Worm (Caenorhabditis elegans): ENCODE results near the gene F21D5.7.

The F21D5.7 gene

DNA sequence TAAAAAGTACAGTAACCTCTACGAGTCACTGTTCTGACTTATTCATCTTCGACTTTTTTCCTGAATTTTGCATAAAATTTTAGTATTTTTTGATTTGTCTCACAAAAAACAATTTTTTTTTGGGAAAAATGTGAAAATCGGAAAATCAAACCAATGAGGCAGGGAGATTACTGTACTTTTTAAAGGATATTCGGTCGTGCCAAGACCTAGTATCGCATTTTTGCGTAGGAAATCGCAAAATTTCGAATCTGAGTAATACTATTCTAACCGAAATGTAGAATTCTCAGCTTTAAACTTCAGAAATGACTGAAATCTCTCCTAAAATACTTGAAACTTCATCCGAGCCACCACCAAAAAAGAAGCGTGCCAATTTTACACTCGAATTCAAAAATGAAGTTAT, 5.7 kb downstream of the F21D5.7 start, which contains the start of gene F21D5.4:
Gene F21D5.4 (plus strand): TSS at position 301 of the 400 bp plus-strand sequence.
- TF ChIP-seq ceh-100 (GFP tag; IDR thresholded peaks at IDR 0.05), result no peak
- TF ChIP-seq D2030.7 (GFP tag; IDR thresholded peaks at IDR 0.05), result no peak
- no peak for TF ChIP-seq C17E4.6 (GFP tag; IDR thresholded peaks at IDR 0.05)
- TF ChIP-seq T07F8.4 (tag; optimal IDR thresholded peaks at IDR 0.05), result no peak
- TF ChIP-seq B0019.2 (GFP tag; conservative IDR thresholded peaks at IDR 0.05), result no peak
- no peak for TF ChIP-seq mel-28 (tag; optimal IDR thresholded peaks at IDR 0.05; ENCODE audit: borderline replicate concordance)
- TF ChIP-seq hrde-1 (tag; optimal IDR thresholded peaks at IDR 0.05; ENCODE audit: borderline replicate concordance), result no peak
- TF ChIP-seq somi-1 (GFP tag; optimal IDR thresholded peaks at IDR 0.05), result no peak
- TF ChIP-seq tlf-1 (GFP tag; optimal IDR thresholded peaks at IDR 0.05), result no peak
- no peak for TF ChIP-seq ztf-25 (GFP tag; IDR thresholded peaks at IDR 0.05)
- no peak for TF ChIP-seq bed-1 (GFP tag; IDR thresholded peaks at IDR 0.05)
- no peak for TF ChIP-seq pha-4 (tag; optimal IDR thresholded peaks at IDR 0.05)
- no peak for TF ChIP-seq nhr-120 (GFP tag; IDR thresholded peaks at IDR 0.05)

DNA sequence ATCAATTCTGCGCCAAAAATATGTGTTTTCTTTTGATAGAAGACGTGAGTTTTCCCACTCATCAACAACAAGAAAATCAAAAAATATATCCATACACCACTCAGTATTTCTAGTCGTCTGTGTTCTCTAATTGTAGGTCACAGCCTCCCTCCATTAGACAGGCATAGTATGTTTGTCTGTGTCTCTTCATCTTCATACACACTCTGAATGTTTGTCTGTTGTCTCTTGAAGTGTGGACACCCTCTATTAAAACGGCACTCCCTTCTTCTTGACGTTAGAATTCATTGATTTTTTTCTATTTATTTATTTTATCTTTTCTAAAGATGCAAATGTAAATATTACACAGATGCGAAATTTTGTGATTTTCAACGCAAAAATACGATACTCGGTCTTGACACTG, 6.2 kb downstream of the F21D5.7 start:
- TF ChIP-seq hmg-1.2 (GFP tag; IDR thresholded peaks at IDR 0.05), result peak; percentile 73; the same call in 1 of the 2 replicates
- no peak for TF ChIP-seq lag-1 (GFP tag; IDR thresholded peaks at IDR 0.05)

DNA sequence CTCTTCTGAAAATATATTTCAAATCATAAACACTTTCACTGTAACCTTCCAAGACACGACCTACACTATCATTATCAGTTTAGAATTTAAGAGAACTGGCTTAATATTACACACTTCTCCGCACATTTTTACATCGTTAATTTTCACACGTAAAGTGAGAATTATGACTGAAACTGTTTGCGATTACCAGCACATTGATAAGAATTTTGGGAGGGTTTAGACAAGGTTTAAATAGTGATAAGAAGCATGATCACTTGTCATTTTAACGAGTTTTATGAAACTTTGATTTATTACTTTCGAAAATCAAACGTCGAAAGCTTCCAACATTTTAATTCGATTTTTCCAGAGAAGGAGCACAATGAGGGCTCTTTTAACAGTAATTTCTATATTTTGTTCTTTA, 13.0 kb downstream of the F21D5.7 start, which contains the start of gene F21D5.3:
Gene F21D5.3 (plus strand): TSS at position 347 of the 400 bp plus-strand sequence.
- peak; percentile 15 for TF ChIP-seq hrde-1 (tag; optimal IDR thresholded peaks at IDR 0.05; ENCODE audit: borderline replicate concordance)
- no peak for TF ChIP-seq cebp-1 (GFP tag; IDR thresholded peaks at IDR 0.05)
- peak; percentile 0 for TF ChIP-seq cebp-1 (tag; optimal IDR thresholded peaks at IDR 0.05)
- no peak for TF ChIP-seq unc-62 (GFP tag; optimal IDR thresholded peaks at IDR 0.05)
- peak; percentile 42 for TF ChIP-seq madf-6 (GFP tag; IDR thresholded peaks at IDR 0.05)
- peak; percentile 1 for TF ChIP-seq snpc-4 (GFP tag; optimal IDR thresholded peaks at IDR 0.05)
- no peak for TF ChIP-seq snpc-4 (tag; optimal IDR thresholded peaks at IDR 0.05)
- peak; percentile 67 for TF ChIP-seq nhr-80 (tag; optimal IDR thresholded peaks at IDR 0.05)
- peak; percentile 10 for TF ChIP-seq ets-4 (GFP tag; optimal IDR thresholded peaks at IDR 0.05)
- TF ChIP-seq snpc-1.3 (tag; optimal IDR thresholded peaks at IDR 0.05; ENCODE audit: insufficient read depth), result no peak

DNA sequence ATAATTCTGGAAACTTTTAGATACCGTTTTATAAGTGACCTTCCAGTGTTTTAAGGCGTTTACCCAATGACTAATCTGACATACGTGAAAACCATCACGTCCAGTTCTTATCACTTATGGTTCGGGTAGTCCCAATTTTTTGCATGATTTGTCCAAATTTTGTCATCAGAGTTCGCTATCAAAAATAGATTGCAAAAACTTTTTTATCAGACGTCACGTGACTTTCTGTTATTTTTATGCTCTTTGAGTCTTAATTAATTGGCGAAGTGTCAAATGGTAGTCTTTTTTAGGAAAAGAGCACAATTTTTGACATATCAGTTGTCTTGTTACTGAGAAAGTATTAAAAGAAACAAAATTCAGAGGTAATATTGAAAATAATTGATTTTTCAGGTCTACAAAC, 13.9 kb downstream of the F21D5.7 start:
- TF ChIP-seq unc-62 (GFP tag; optimal IDR thresholded peaks at IDR 0.05) (peak; percentile 4), ceh-40 (GFP tag; IDR thresholded peaks at IDR 0.05) (no peak), ets-4 (GFP tag; optimal IDR thresholded peaks at IDR 0.05) (no peak), chd-7 (tag; optimal IDR thresholded peaks at IDR 0.05) (no peak), nhr-80 (tag; optimal IDR thresholded peaks at IDR 0.05) (peak; percentile 77), ztf-3 (GFP tag; optimal IDR thresholded peaks at IDR 0.05) (no peak), hmg-1.2 (GFP tag; IDR thresholded peaks at IDR 0.05) (no peak), sea-2 (GFP tag; IDR thresholded peaks at IDR 0.05) (no peak), Y79H2A.3 (GFP tag; conservative IDR thresholded peaks at IDR 0.05) (no peak), somi-1 (GFP tag; optimal IDR thresholded peaks at IDR 0.05) (no peak), efl-1 (GFP tag; optimal IDR thresholded peaks at IDR 0.05) (no peak), nfyb-1 (GFP tag; IDR thresholded peaks at IDR 0.05) (no peak), ztf-18 (tag; optimal IDR thresholded peaks at IDR 0.05) (no peak), cebp-2 (GFP tag; IDR thresholded peaks at IDR 0.05) (no peak), Y67H2A.10 (GFP tag; conservative IDR thresholded peaks at IDR 0.05) (no peak), cebp-1 (GFP tag; IDR thresholded peaks at IDR 0.05) (no peak), cebp-1 (tag; optimal IDR thresholded peaks at IDR 0.05) (peak; percentile 36), B0035.1 (tag; optimal IDR thresholded peaks at IDR 0.05) (no peak), F49E8.2 (tag; optimal IDR thresholded peaks at IDR 0.05; ENCODE audit: insufficient read depth) (no peak), dpff-1 (tag; optimal IDR thresholded peaks at IDR 0.05) (no peak), F22D6.2 (tag; optimal IDR thresholded peaks at IDR 0.05) (no peak), C17E4.6 (GFP tag; IDR thresholded peaks at IDR 0.05) (no peak), C06A6.2 (GFP tag; conservative IDR thresholded peaks at IDR 0.05) (no peak), nfya-2 (GFP tag; IDR thresholded peaks at IDR 0.05) (no peak)
